Fruit fly (Drosophila melanogaster) whole organism, adult: Measurements from ENCODE around the gene CG5623.

Source experiments
- CG11617 ChIP-seq: fragments of 200-800 bp; sonication (Bioruptor generic); optimal IDR thresholded peaks from 2 replicates; lab custom pipeline; 2017; ENCODE audit warnings: mild to moderate bottlenecking, missing biosample characterization, missing genetic modification reagents, missing genetic modification characterization
- CG5204 ChIP-seq: fragments of 200-800 bp; sonication (Bioruptor generic); optimal IDR thresholded peaks from 2 replicates; lab custom pipeline; 2016; ENCODE audit warnings: missing biosample characterization, missing genetic modification characterization
- CG7045 ChIP-seq: fragments of 200-800 bp; sonication (Bioruptor generic); optimal IDR thresholded peaks from 2 replicates; lab custom pipeline; 2017; ENCODE audit warnings: missing biosample characterization, mild to moderate bottlenecking, missing genetic modification characterization
- Clk ChIP-seq: fragments of 200-800 bp; sonication (Bioruptor generic); optimal IDR thresholded peaks from 2 replicates; lab custom pipeline; 2017; ENCODE audit warnings: missing biosample characterization, missing genetic modification characterization
- Mnt ChIP-seq: fragments of 200-800 bp; sonication (Bioruptor generic); optimal IDR thresholded peaks from 2 replicates; lab custom pipeline; 2016; ENCODE audit warnings: missing biosample characterization, mild to moderate bottlenecking, missing genetic modification characterization
- bab1 ChIP-seq: fragments of 200-800 bp; sonication (Bioruptor generic); optimal IDR thresholded peaks from 3 replicates; lab custom pipeline; 2019; ENCODE audit warnings: missing biosample characterization, mild to moderate bottlenecking, missing genetic modification characterization, moderate library complexity
- cic ChIP-seq: fragments of 200-800 bp; sonication (Bioruptor generic); optimal IDR thresholded peaks from 2 replicates; lab custom pipeline; 2017; ENCODE audit warnings: missing biosample characterization, mild to moderate bottlenecking, missing genetic modification characterization, moderate library complexity
- kay ChIP-seq: fragments of 200-800 bp; sonication (Bioruptor generic); peaks from one replicate; lab custom pipeline; 2016; ENCODE audit warnings: missing biosample characterization, missing genetic modification characterization, borderline replicate concordance
- pad ChIP-seq: fragments of 200-800 bp; sonication (Bioruptor generic); optimal IDR thresholded peaks from 3 replicates; lab custom pipeline; 2017; ENCODE audit warnings: missing biosample characterization, missing genetic modification characterization, mild to moderate bottlenecking, moderate library complexity, missing genetic modification reagents
- toe ChIP-seq: fragments of 200-800 bp; sonication (Bioruptor generic); optimal IDR thresholded peaks from 2 replicates; lab custom pipeline; 2016; ENCODE audit warnings: missing biosample characterization, missing genetic modification characterization

DNA sequence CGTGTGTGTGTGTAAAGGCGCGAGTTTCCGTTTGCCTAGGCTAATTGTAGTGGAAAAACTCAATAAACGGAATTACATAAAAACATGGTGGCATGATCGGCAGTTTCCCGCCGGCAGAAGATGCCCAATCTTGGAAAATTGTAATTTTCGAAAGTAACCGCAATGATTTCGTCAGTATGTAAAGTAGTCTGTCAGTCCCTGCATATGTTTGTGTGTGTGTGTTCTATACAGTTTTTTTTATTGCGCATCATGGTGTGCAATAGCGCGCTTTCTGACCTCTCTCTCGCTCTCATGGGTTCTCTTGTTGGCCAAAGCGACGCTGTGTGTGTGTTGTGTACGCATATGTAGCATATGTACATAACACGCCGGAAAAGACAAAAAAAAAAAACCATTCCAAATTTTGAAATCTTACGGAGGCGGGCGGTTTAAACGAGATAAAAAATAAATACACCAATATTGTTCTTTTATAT lies 27.1 kb upstream of the CG5623 start:
- TF ChIP-seq Mnt (GFP tag; lab: Kevin White, UChicago) (peak; percentile 81), bab1 (GFP tag; lab: Kevin White, UChicago) (peak; percentile 29), Clk (GFP tag; lab: Kevin White, UChicago) (no peak), toe (GFP tag; lab: Kevin White, UChicago) (no peak), pad (GFP tag; lab: Kevin White, UChicago) (peak; percentile 21), CG7045 (no peak), CG5204 (GFP tag; lab: Kevin White, UChicago) (no peak), kay (peak; percentile 88), cic (GFP tag; lab: Kevin White, UChicago) (peak; percentile 2), CG11617 (GFP tag; lab: Kevin White, UChicago) (no peak)
